Fruit fly (Drosophila melanogaster): Measurements from ENCODE around the gene nkd.
A peak's percentile ranks its signal among the peaks of the same experiment; 100 is the strongest.

The nkd gene

DNA sequence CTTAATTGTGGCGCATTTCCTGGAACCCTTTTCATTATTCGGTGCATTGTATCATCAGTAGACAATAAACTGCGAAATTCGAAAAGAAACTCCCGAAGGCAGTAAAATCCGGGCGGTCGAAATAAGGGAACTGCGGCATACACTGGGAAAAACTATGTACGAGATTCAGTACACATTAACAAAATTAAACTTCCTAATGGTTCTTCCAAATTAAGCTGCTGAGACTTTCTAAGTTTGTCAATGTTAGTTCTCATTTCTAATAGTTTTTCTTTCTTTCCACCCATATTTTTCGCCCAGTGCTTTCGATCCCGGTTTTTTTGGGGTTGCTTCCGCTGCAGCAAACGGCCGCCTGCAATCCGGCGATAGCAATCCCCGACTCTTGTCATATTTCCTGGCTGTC, 20.4 kb downstream of the nkd start (continued):
- TF ChIP-seq ems (GFP tag; optimal IDR thresholded peaks at IDR 0.05) = peak; percentile 73
- 0 out of 2 replicates have a peak, but pooled peaks have one; percentile 32 for TF ChIP-seq CG14014 (GFP tag; IDR thresholded peaks at IDR 0.05)
- peak; percentile 83 for TF ChIP-seq CG15601 (tag; optimal IDR thresholded peaks at IDR 0.05)
- peak; percentile 71 for TF ChIP-seq grau (tag; optimal IDR thresholded peaks at IDR 0.05)
- TF ChIP-seq vvl (GFP tag; IDR thresholded peaks at IDR 0.05) = peak; percentile 92
- peak; percentile 61 for TF ChIP-seq CG3281 (GFP tag; optimal IDR thresholded peaks at IDR 0.05)
- TF ChIP-seq CG2889 (GFP tag; IDR thresholded peaks at IDR 0.05) = 0 out of 3 replicates have a peak, but pooled peaks have one; percentile 35
- TF ChIP-seq hb (GFP tag; IDR thresholded peaks at IDR 0.05; ENCODE audit: partially characterized antibody) = no peak
- TF ChIP-seq crol (GFP tag; IDR thresholded peaks at IDR 0.05) = no peak
- TF ChIP-seq CG9437 (GFP tag; optimal IDR thresholded peaks at IDR 0.05) = peak; percentile 55
- no peak for TF ChIP-seq pzg (GFP tag; optimal IDR thresholded peaks at IDR 0.05)
- TF ChIP-seq pho (GFP tag; optimal IDR thresholded peaks at IDR 0.05) = peak; percentile 34
- no peak for TF ChIP-seq CG7987 (GFP tag; optimal IDR thresholded peaks at IDR 0.05)
- peak; percentile 44 for TF ChIP-seq CG3407 (GFP tag; optimal IDR thresholded peaks at IDR 0.05)
- TF ChIP-seq CG10147 (GFP tag; optimal IDR thresholded peaks at IDR 0.05) = peak; percentile 49
- peak; percentile 75 for TF ChIP-seq Ssrp (tag; optimal IDR thresholded peaks at IDR 0.05)
- peak; percentile 59; the same call in 1 of the 3 replicates for TF ChIP-seq CG7357 (GFP tag; IDR thresholded peaks at IDR 0.05)
- TF ChIP-seq sens-2 (GFP tag; IDR thresholded peaks at IDR 0.05) = peak; percentile 76
- TF ChIP-seq Dfd (GFP tag; optimal IDR thresholded peaks at IDR 0.05) = no peak
- peak; percentile 79; the same call in 2 of the 3 replicates for TF ChIP-seq so (GFP tag; IDR thresholded peaks at IDR 0.05)
- TF ChIP-seq Blimp-1 (GFP tag; optimal IDR thresholded peaks at IDR 0.05) = peak; percentile 79
- peak; percentile 74 for TF ChIP-seq seq (GFP tag; IDR thresholded peaks at IDR 0.05)
- TF ChIP-seq gsb-n (tag; optimal IDR thresholded peaks at IDR 0.05) = peak; percentile 50
- peak; percentile 73 for TF ChIP-seq CG17385 (GFP tag; optimal IDR thresholded peaks at IDR 0.05)
- peak; percentile 45 for TF ChIP-seq Deaf1 (tag; optimal IDR thresholded peaks at IDR 0.05)
- TF ChIP-seq YL-1 (GFP tag; optimal IDR thresholded peaks at IDR 0.05) = no peak
- peak; percentile 86 for TF ChIP-seq btn (GFP tag; optimal IDR thresholded peaks at IDR 0.05)
- peak; percentile 58 for TF ChIP-seq CG1602 (GFP tag; optimal IDR thresholded peaks at IDR 0.05)
- TF ChIP-seq Gsc (GFP tag; IDR thresholded peaks at IDR 0.05) = 0 out of 2 replicates have a peak, but pooled peaks have one; percentile 29
- TF ChIP-seq CG6272 (GFP tag; IDR thresholded peaks at IDR 0.05) = peak; percentile 36; the same call in 1 of the 2 replicates
- TF ChIP-seq NC2β (GFP tag; optimal IDR thresholded peaks at IDR 0.05) = peak; percentile 82
- no peak for TF ChIP-seq run (tag; optimal IDR thresholded peaks at IDR 0.05)
- peak; percentile 39 for TF ChIP-seq CG12769 (tag; optimal IDR thresholded peaks at IDR 0.05)
- no peak for TF ChIP-seq kni (GFP tag; optimal IDR thresholded peaks at IDR 0.05)
- TF ChIP-seq ara (GFP tag; IDR thresholded peaks at IDR 0.05) = peak; percentile 92
- TF ChIP-seq CG17186 (GFP tag; optimal IDR thresholded peaks at IDR 0.05) = no peak
- peak; percentile 75 for TF ChIP-seq bab2 (GFP tag; optimal IDR thresholded peaks at IDR 0.05)
- TF ChIP-seq pfk (GFP tag; optimal IDR thresholded peaks at IDR 0.05) = no peak
- TF ChIP-seq TFAM (GFP tag; optimal IDR thresholded peaks at IDR 0.05) = no peak
- peak; percentile 83 for TF ChIP-seq CG17359 (tag; optimal IDR thresholded peaks at IDR 0.05)
- peak; percentile 66 for TF ChIP-seq unpg (GFP tag; optimal IDR thresholded peaks at IDR 0.05)
- peak; percentile 61; the same call in 1 of the 2 replicates for TF ChIP-seq Atf6 (GFP tag; IDR thresholded peaks at IDR 0.05)
- TF ChIP-seq ftz-f1 (GFP tag; optimal IDR thresholded peaks at IDR 0.05) = no peak
- peak; percentile 55 for TF ChIP-seq CG6654 (GFP tag; optimal IDR thresholded peaks at IDR 0.05)
- TF ChIP-seq Med (GFP tag) = peak; percentile 97
- TF ChIP-seq zen (tag; optimal IDR thresholded peaks at IDR 0.05) = peak; percentile 53
- no peak for TF ChIP-seq MESR4 (GFP tag; optimal IDR thresholded peaks at IDR 0.05)
- no peak for TF ChIP-seq CG6791 (GFP tag; IDR thresholded peaks at IDR 0.05; ENCODE audit: partially characterized antibody)
- TF ChIP-seq Dref (GFP tag; IDR thresholded peaks at IDR 0.05) = no peak
- no peak for TF ChIP-seq Dp (GFP tag; optimal IDR thresholded peaks at IDR 0.05)
